Fruit fly (Drosophila melanogaster) whole organism, pupa: ENCODE results near the gene grn.
A peak's percentile ranks its signal among the peaks of the same experiment; 100 is the strongest.

Experiments used
- CG10348 ChIP-seq: fragments of 200-800 bp; sonication (Bioruptor generic); IDR thresholded peaks from 2 replicates; pipeline ENCODE4 v1.3.6; 2022; ENCODE audit warnings: missing biosample characterization, missing genetic modification characterization
- CG12605 ChIP-seq: fragments of 200-800 bp; sonication (Bioruptor generic); IDR thresholded peaks from 2 replicates; pipeline ENCODE4 v1.3.6; 2022; ENCODE audit warnings: missing biosample characterization, missing genetic modification characterization
- CG13204 ChIP-seq: fragments of 200-800 bp; sonication (Bioruptor generic); optimal IDR thresholded peaks from 2 replicates; lab custom pipeline; 2018; ENCODE audit warnings: missing biosample characterization, mild to moderate bottlenecking, missing genetic modification characterization, moderate library complexity
- CG14655 ChIP-seq: fragments of 200-800 bp; sonication (Bioruptor generic); optimal IDR thresholded peaks from 3 replicates; lab custom pipeline; 2017; ENCODE audit warnings: mild to moderate bottlenecking, missing biosample characterization, missing genetic modification reagents, missing genetic modification characterization
- CG15710 ChIP-seq: fragments of 200-800 bp; sonication (Bioruptor generic); optimal IDR thresholded peaks from 2 replicates; lab custom pipeline; 2018; ENCODE audit warnings: missing biosample characterization, mild to moderate bottlenecking, missing genetic modification characterization, moderate library complexity
- CG17806 ChIP-seq: fragments of 200-800 bp; sonication (Bioruptor generic); optimal IDR thresholded peaks from 2 replicates; lab custom pipeline; 2018; ENCODE audit warnings: missing biosample characterization, mild to moderate bottlenecking, missing genetic modification characterization, moderate library complexity
- CG32121 ChIP-seq: fragments of 200-800 bp; sonication (Bioruptor generic); IDR thresholded peaks from 2 replicates; pipeline ENCODE4 v1.3.6; 2022; ENCODE audit warnings: missing biosample characterization, missing genetic modification characterization
- CG34367 ChIP-seq: fragments of 200-800 bp; sonication (Bioruptor generic); optimal IDR thresholded peaks from 2 replicates; lab custom pipeline; 2018; ENCODE audit warnings: missing biosample characterization, mild to moderate bottlenecking, missing genetic modification characterization
- CG4496 ChIP-seq: fragments of 200-800 bp; sonication (Bioruptor generic); IDR thresholded peaks from 3 replicates; pipeline ENCODE4 v1.3.6; 2022; ENCODE audit warnings: missing biosample characterization, missing genetic modification characterization
- CG8159 ChIP-seq: fragments of 200-800 bp; sonication (Bioruptor generic); optimal IDR thresholded peaks from 3 replicates; lab custom pipeline; 2018; ENCODE audit warnings: missing biosample characterization, mild to moderate bottlenecking, missing genetic modification characterization, moderate library complexity
- CG8301 ChIP-seq: fragments of 200-800 bp; sonication (Bioruptor generic); optimal IDR thresholded peaks from 2 replicates; lab custom pipeline; 2018; ENCODE audit warnings: missing biosample characterization, mild to moderate bottlenecking, missing genetic modification characterization
- CG9948 ChIP-seq: fragments of 200-800 bp; sonication (Bioruptor generic); optimal IDR thresholded peaks from 2 replicates; lab custom pipeline; 2018; ENCODE audit warnings: missing biosample characterization, mild to moderate bottlenecking, missing genetic modification characterization, moderate library complexity
- D1 ChIP-seq: fragments of 200-800 bp; sonication (Bioruptor generic); optimal IDR thresholded peaks from 2 replicates; lab custom pipeline; 2018; ENCODE audit warnings: missing biosample characterization, mild to moderate bottlenecking, missing genetic modification characterization, moderate library complexity
- EcR ChIP-seq: fragments of 200-800 bp; sonication (Bioruptor generic); optimal IDR thresholded peaks from 3 replicates; lab custom pipeline; 2019; ENCODE audit warnings: missing biosample characterization, missing genetic modification characterization, mild to moderate bottlenecking, moderate library complexity, missing genetic modification reagents
- Ets98B ChIP-seq: fragments of 200-800 bp; sonication (Bioruptor generic); IDR thresholded peaks from 2 replicates; pipeline ENCODE4 v1.3.6; 2022; ENCODE audit warnings: missing biosample characterization, missing genetic modification characterization
- Pif1A ChIP-seq: fragments of 200-800 bp; sonication (Bioruptor generic); optimal IDR thresholded peaks from 3 replicates; lab custom pipeline; 2016; ENCODE audit warnings: missing biosample characterization, missing genetic modification characterization
- Pif1B ChIP-seq: fragments of 200-800 bp; sonication (Bioruptor generic); optimal IDR thresholded peaks from 3 replicates; lab custom pipeline; 2016; ENCODE audit warnings: missing biosample characterization, missing genetic modification characterization
- Snoo ChIP-seq: fragments of 200-800 bp; sonication (Bioruptor generic); optimal IDR thresholded peaks from 3 replicates; lab custom pipeline; 2017; ENCODE audit warnings: missing biosample characterization, mild to moderate bottlenecking, missing genetic modification characterization, inconsistent platforms
- fd96Ca ChIP-seq: fragments of 200-800 bp; sonication (Bioruptor generic); IDR thresholded peaks from 3 replicates; pipeline ENCODE4 v1.3.6; 2022; ENCODE audit warnings: missing biosample characterization, missing genetic modification characterization
- gl ChIP-seq: fragments of 200-800 bp; sonication (Bioruptor generic); optimal IDR thresholded peaks from 2 replicates; lab custom pipeline; 2018; ENCODE audit warnings: missing biosample characterization, mild to moderate bottlenecking, missing genetic modification characterization
- rn ChIP-seq: fragments of 200-800 bp; sonication (Bioruptor generic); IDR thresholded peaks from 2 replicates; pipeline ENCODE4 v1.3.6; 2022; ENCODE audit warnings: missing biosample characterization, missing genetic modification characterization

The grn gene

dm6 chr3R:8155735-8156670, 25.2 kb downstream of the grn start:
- TF ChIP-seq CG12605 (GFP tag; lab: Robert Waterston, UW): no peak
- peak; percentile 30 for TF ChIP-seq EcR (GFP tag; lab: Kevin White, UChicago)
- TF ChIP-seq, all 21 proteins: peak for 1

dm6 chr3R:8153958-8154606, 27.2 kb downstream of the grn start:
- peak; percentile 47; the same call in 1 of the 2 replicates for TF ChIP-seq CG12605 (GFP tag; lab: Robert Waterston, UW)
- TF ChIP-seq CG34367: peak; percentile 31
- peak; percentile 69 for TF ChIP-seq CG9948
- TF ChIP-seq CG8159 (tag; lab: Kevin White, UChicago): peak; percentile 70
- TF ChIP-seq CG17806 (tag; lab: Kevin White, UChicago): peak; percentile 66
- TF ChIP-seq Ets98B (GFP tag; lab: Robert Waterston, UW): peak; percentile 53
- peak; percentile 45 for TF ChIP-seq Pif1A (GFP tag; lab: Kevin White, UChicago)
- TF ChIP-seq Pif1B: peak; percentile 74
- peak; percentile 74 for TF ChIP-seq CG14655 (GFP tag; lab: Kevin White, UChicago)
- no peak for TF ChIP-seq rn
- peak; percentile 66 for TF ChIP-seq CG8301
- peak; percentile 61 for TF ChIP-seq CG15710 (tag; lab: Kevin White, UChicago)
- no peak for TF ChIP-seq CG10348 (GFP tag; lab: Robert Waterston, UW)
- no peak for TF ChIP-seq gl (tag; lab: Kevin White, UChicago)
- 0 out of 2 replicates have a peak, but pooled peaks have one; percentile 22 for TF ChIP-seq CG32121 (GFP tag; lab: Robert Waterston, UW)
- peak; percentile 60 for TF ChIP-seq Snoo
- TF ChIP-seq D1 (tag; lab: Kevin White, UChicago): peak; percentile 1
- peak; percentile 79 for TF ChIP-seq CG4496 (GFP tag; lab: Robert Waterston, UW)
- peak; percentile 82 for TF ChIP-seq fd96Ca (GFP tag; lab: Robert Waterston, UW)
- no peak for TF ChIP-seq EcR (GFP tag; lab: Kevin White, UChicago)
- no peak for TF ChIP-seq CG13204 (GFP tag; lab: Kevin White, UChicago)

dm6 chr3R:8152578-8153191, 28.6 kb downstream of the grn start:
- TF ChIP-seq gl (tag; lab: Kevin White, UChicago) (no peak), rn (no peak), CG34367 (no peak), CG9948 (no peak), fd96Ca (GFP tag; lab: Robert Waterston, UW) (no peak), CG17806 (tag; lab: Kevin White, UChicago) (no peak), CG15710 (tag; lab: Kevin White, UChicago) (no peak), Pif1A (GFP tag; lab: Kevin White, UChicago) (no peak), CG32121 (GFP tag; lab: Robert Waterston, UW) (no peak), CG4496 (GFP tag; lab: Robert Waterston, UW) (no peak), CG8159 (tag; lab: Kevin White, UChicago) (no peak), CG12605 (GFP tag; lab: Robert Waterston, UW) (no peak), Pif1B (no peak), Snoo (no peak), EcR (GFP tag; lab: Kevin White, UChicago) (no peak), CG14655 (GFP tag; lab: Kevin White, UChicago) (no peak), D1 (tag; lab: Kevin White, UChicago) (no peak), CG8301 (no peak), Ets98B (GFP tag; lab: Robert Waterston, UW) (no peak)

- no peak for TF ChIP-seq CG12605 (GFP tag; lab: Robert Waterston, UW)
- no peak for TF ChIP-seq D1 (tag; lab: Kevin White, UChicago)
- TF ChIP-seq CG4496 (GFP tag; lab: Robert Waterston, UW): no peak
- no peak for TF ChIP-seq rn
- TF ChIP-seq CG15710 (tag; lab: Kevin White, UChicago): no peak
- TF ChIP-seq CG10348 (GFP tag; lab: Robert Waterston, UW): no peak
- TF ChIP-seq fd96Ca (GFP tag; lab: Robert Waterston, UW): no peak
- TF ChIP-seq CG13204 (GFP tag; lab: Kevin White, UChicago): no peak
- no peak for TF ChIP-seq CG9948
- TF ChIP-seq CG8301: no peak
- TF ChIP-seq CG14655 (GFP tag; lab: Kevin White, UChicago): no peak
- no peak for TF ChIP-seq EcR (GFP tag; lab: Kevin White, UChicago)
- TF ChIP-seq gl (tag; lab: Kevin White, UChicago): no peak
- TF ChIP-seq Pif1B: no peak
- no peak for TF ChIP-seq Pif1A (GFP tag; lab: Kevin White, UChicago)
- no peak for TF ChIP-seq Ets98B (GFP tag; lab: Robert Waterston, UW)
Measured at dm6 chr3R:8151163-8151562, 30.1 kb downstream of the grn start.

- no peak for TF ChIP-seq D1 (tag; lab: Kevin White, UChicago)
- TF ChIP-seq CG17806 (tag; lab: Kevin White, UChicago): no peak
- no peak for TF ChIP-seq CG32121 (GFP tag; lab: Robert Waterston, UW)
Measured at dm6 chr3R:8149995-8150394, 31.2 kb downstream of the grn start.
